Fruit fly (Drosophila melanogaster): ENCODE measurements around the gene Fas3.

DNA sequence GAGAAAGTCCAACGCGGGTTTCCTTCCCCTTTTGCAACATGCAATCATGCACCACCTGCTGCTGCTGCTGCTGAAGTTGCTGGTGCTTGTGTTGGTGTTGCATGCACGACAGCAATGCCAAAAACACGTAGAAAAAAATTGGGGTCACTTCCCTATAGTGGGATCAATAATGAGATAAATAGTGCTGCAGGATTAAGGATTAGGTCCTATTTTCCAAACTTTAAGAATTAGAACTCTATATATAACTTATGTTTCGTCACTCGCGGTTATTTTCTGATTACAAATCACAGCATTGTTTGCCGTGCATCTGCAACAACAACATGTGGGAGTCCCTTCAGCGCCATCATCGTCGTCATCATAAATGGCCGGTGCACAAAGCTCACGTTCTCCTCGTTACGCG, 24.4 kb downstream of the Fas3 start:
- TF ChIP-seq CTCF (optimal IDR thresholded peaks at IDR 0.05) (no peak), CG8478 (optimal IDR thresholded peaks at IDR 0.05) (no peak)
